Worm (Caenorhabditis elegans): Measurements from ENCODE around the gene nhr-281.

Gene nhr-281

ce11 chrX:14134883-14135282 lies 21.6 kb upstream of the nhr-281 start:
- no peak for TF ChIP-seq ceh-82 (tag; optimal IDR thresholded peaks at IDR 0.05)
- no peak for TF ChIP-seq nhr-43 (tag; optimal IDR thresholded peaks at IDR 0.05; ENCODE audit: poor library complexity, severe bottlenecking)
- TF ChIP-seq ztf-11 (tag; optimal IDR thresholded peaks at IDR 0.05): no peak
- no peak for TF ChIP-seq nhr-12 (tag; optimal IDR thresholded peaks at IDR 0.05)
- TF ChIP-seq lin-39 (tag; optimal IDR thresholded peaks at IDR 0.05): no peak
- no peak for TF ChIP-seq elt-3 (tag; optimal IDR thresholded peaks at IDR 0.05)
- no peak for TF ChIP-seq nhr-76 (tag; optimal IDR thresholded peaks at IDR 0.05)
- no peak for TF ChIP-seq jun-1 (tag; optimal IDR thresholded peaks at IDR 0.05)
- no peak for TF ChIP-seq ZK546.5 (tag; optimal IDR thresholded peaks at IDR 0.05)
- TF ChIP-seq ceh-28 (tag; optimal IDR thresholded peaks at IDR 0.05): no peak
- no peak for TF ChIP-seq unc-39 (tag; optimal IDR thresholded peaks at IDR 0.05)
- TF ChIP-seq pqm-1 (tag; optimal IDR thresholded peaks at IDR 0.05): no peak
- no peak for TF ChIP-seq tbx-2 (tag; optimal IDR thresholded peaks at IDR 0.05)
- TF ChIP-seq egl-27 (tag; optimal IDR thresholded peaks at IDR 0.05): no peak
- TF ChIP-seq nhr-28 (tag; optimal IDR thresholded peaks at IDR 0.05): no peak
- no peak for TF ChIP-seq nhr-67 (tag; optimal IDR thresholded peaks at IDR 0.05)
- TF ChIP-seq nhr-11 (tag; optimal IDR thresholded peaks at IDR 0.05): no peak
- no peak for TF ChIP-seq nhr-23 (tag; optimal IDR thresholded peaks at IDR 0.05)
- no peak for TF ChIP-seq skn-1 (tag; optimal IDR thresholded peaks at IDR 0.05)

ce11 chrX:14134244-14134643 lies 21.0 kb upstream of the nhr-281 start, which contains the start of gene F28H6.8:
Gene F28H6.8 (minus strand): TSS chrX:14134344.
- TF ChIP-seq ceh-28 (tag; optimal IDR thresholded peaks at IDR 0.05): no peak
- no peak for TF ChIP-seq nhr-23 (tag; optimal IDR thresholded peaks at IDR 0.05)
- no peak for TF ChIP-seq mdl-1 (tag; optimal IDR thresholded peaks at IDR 0.05)
- no peak for TF ChIP-seq elt-1 (tag; optimal IDR thresholded peaks at IDR 0.05)
- TF ChIP-seq mml-1 (tag; optimal IDR thresholded peaks at IDR 0.05): no peak
- no peak for TF ChIP-seq nhr-43 (tag; optimal IDR thresholded peaks at IDR 0.05; ENCODE audit: poor library complexity, severe bottlenecking)
- TF ChIP-seq nhr-76 (tag; optimal IDR thresholded peaks at IDR 0.05): no peak
- no peak for TF ChIP-seq R02D3.7 (tag; optimal IDR thresholded peaks at IDR 0.05)
- TF ChIP-seq hmg-11 (tag; optimal IDR thresholded peaks at IDR 0.05): no peak
- TF ChIP-seq unc-39 (tag; optimal IDR thresholded peaks at IDR 0.05): no peak
- no peak for TF ChIP-seq lsy-12 (tag; optimal IDR thresholded peaks at IDR 0.05)
- TF ChIP-seq aly-2 (tag; optimal IDR thresholded peaks at IDR 0.05): no peak
- TF ChIP-seq fkh-10 (GFP tag; optimal IDR thresholded peaks at IDR 0.05): no peak
- no peak for TF ChIP-seq ceh-82 (tag; optimal IDR thresholded peaks at IDR 0.05)
- TF ChIP-seq daf-12 (tag; optimal IDR thresholded peaks at IDR 0.05): no peak
- no peak for TF ChIP-seq ztf-11 (tag; optimal IDR thresholded peaks at IDR 0.05)

ce11 chrX:14132677-14133076 lies 19.4 kb upstream of the nhr-281 start:
- TF ChIP-seq zag-1 (tag; optimal IDR thresholded peaks at IDR 0.05): no peak
- TF ChIP-seq nhr-28 (tag; optimal IDR thresholded peaks at IDR 0.05): no peak
- no peak for TF ChIP-seq hmg-11 (tag; optimal IDR thresholded peaks at IDR 0.05)
- no peak for TF ChIP-seq lsy-12 (tag; optimal IDR thresholded peaks at IDR 0.05)
- TF ChIP-seq pqm-1 (tag; optimal IDR thresholded peaks at IDR 0.05): no peak
- TF ChIP-seq pha-4 (tag; optimal IDR thresholded peaks at IDR 0.05): no peak

ce11 chrX:14131476-14131875 lies 18.2 kb upstream of the nhr-281 start:
- no peak for TF ChIP-seq nhr-76 (tag; optimal IDR thresholded peaks at IDR 0.05)
- TF ChIP-seq ztf-4 (tag; optimal IDR thresholded peaks at IDR 0.05): no peak
- no peak for TF ChIP-seq nhr-237 (tag; optimal IDR thresholded peaks at IDR 0.05)
- TF ChIP-seq nfya-1 (tag; optimal IDR thresholded peaks at IDR 0.05; ENCODE audit: insufficient read depth): no peak
- no peak for TF ChIP-seq elt-3 (tag; optimal IDR thresholded peaks at IDR 0.05)
- TF ChIP-seq sea-2 (GFP tag; optimal IDR thresholded peaks at IDR 0.05): no peak
- TF ChIP-seq mml-1 (tag; optimal IDR thresholded peaks at IDR 0.05): no peak
- TF ChIP-seq nhr-12 (tag; optimal IDR thresholded peaks at IDR 0.05): no peak
- no peak for TF ChIP-seq nhr-25 (tag; optimal IDR thresholded peaks at IDR 0.05)
- TF ChIP-seq fos-1 (tag; optimal IDR thresholded peaks at IDR 0.05): no peak
- TF ChIP-seq elt-1 (tag; optimal IDR thresholded peaks at IDR 0.05): no peak
- no peak for TF ChIP-seq pha-4 (tag; optimal IDR thresholded peaks at IDR 0.05)
- TF ChIP-seq unc-39 (tag; optimal IDR thresholded peaks at IDR 0.05): no peak
- no peak for TF ChIP-seq nhr-23 (tag; optimal IDR thresholded peaks at IDR 0.05)
- no peak for TF ChIP-seq aly-2 (tag; optimal IDR thresholded peaks at IDR 0.05)
- no peak for TF ChIP-seq ama-1 (optimal IDR thresholded peaks at IDR 0.05)
- no peak for TF ChIP-seq elt-2 (tag; optimal IDR thresholded peaks at IDR 0.05)
- no peak for TF ChIP-seq lin-39 (tag; optimal IDR thresholded peaks at IDR 0.05)

All from whole organism, L3 larva.